Worm (Caenorhabditis elegans): ENCODE data around the gene ampd-1.

ampd-1 gene

DNA sequence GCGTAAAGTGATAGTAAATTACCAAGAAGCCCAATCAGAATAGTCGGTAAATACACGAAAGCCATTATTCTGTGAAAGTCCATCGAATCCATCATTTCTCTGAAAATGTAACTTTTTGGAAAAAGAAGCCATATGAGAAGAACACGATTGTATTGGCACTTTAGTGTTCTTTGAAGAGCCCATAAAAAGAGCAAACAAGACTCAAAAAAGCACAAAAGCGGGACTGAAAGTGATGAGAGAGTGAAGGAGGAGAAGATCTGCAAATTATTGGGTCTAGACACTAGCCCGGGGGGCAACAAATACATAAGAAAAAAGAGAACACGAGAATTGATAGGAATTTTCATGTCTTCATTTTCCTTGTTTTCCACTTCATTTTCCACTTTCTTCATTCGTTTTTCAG lies 52.3 kb downstream of the ampd-1 start, which contains the start of gene frpr-4:
Gene frpr-4 (minus strand): TSS at position 101 of the 400 bp plus-strand sequence.
- TF ChIP-seq unc-62 (GFP tag; optimal IDR thresholded peaks at IDR 0.05) = no peak
